Fruit fly (Drosophila melanogaster) whole organism, wandering third instar larva: ENCODE results near the gene Calr.

Source experiments
- Abd-B ChIP-seq: fragments of >200 bp; optimal IDR thresholded peaks from 2 replicates; lab custom pipeline; 2017; ENCODE audit warnings: missing biosample characterization, missing genetic modification characterization
- CG32264 ChIP-seq: fragments of 200-800 bp; sonication (Bioruptor generic); optimal IDR thresholded peaks from 2 replicates; lab custom pipeline; 2016; ENCODE audit warnings: missing biosample characterization, missing genetic modification characterization
- CG9705 ChIP-seq: fragments of 200-800 bp; sonication (Bioruptor generic); optimal IDR thresholded peaks from 2 replicates; lab custom pipeline; 2018; ENCODE audit warnings: missing biosample characterization, mild to moderate bottlenecking, missing genetic modification characterization
- CrebA ChIP-seq: fragments of 200-800 bp; sonication (Bioruptor generic); optimal IDR thresholded peaks from 2 replicates; lab custom pipeline; 2016; ENCODE audit warnings: missing biosample characterization, mild to moderate bottlenecking, missing genetic modification characterization, borderline replicate concordance
- Dfd ChIP-seq: fragments of >200 bp; optimal IDR thresholded peaks from 2 replicates; lab custom pipeline; 2017; ENCODE audit warnings: missing biosample characterization, missing genetic modification characterization
- Dif ChIP-seq: fragments of 200-275, 200-300 bp; sonication (Bioruptor generic); optimal IDR thresholded peaks from 2 replicates; lab custom pipeline; 2018; ENCODE audit warnings: missing biosample characterization, missing genetic modification characterization; ENCODE audit not compliant: partially characterized antibody
- GATAd ChIP-seq: sonication (Bioruptor generic); optimal IDR thresholded peaks from 2 replicates; lab custom pipeline; 2016; ENCODE audit warnings: missing biosample characterization, missing genetic modification characterization
- Hnf4 ChIP-seq: fragments of 200-800 bp; sonication (Bioruptor generic); optimal IDR thresholded peaks from 2 replicates; lab custom pipeline; 2016; ENCODE audit warnings: missing biosample characterization, mild to moderate bottlenecking, missing genetic modification characterization
- Hr78 ChIP-seq: fragments of >200 bp; optimal IDR thresholded peaks from 2 replicates; lab custom pipeline; 2017; ENCODE audit warnings: missing biosample characterization, missing genetic modification characterization
- Hr83 ChIP-seq: fragments of 200-300 bp; sonication (Bioruptor generic); optimal IDR thresholded peaks from 2 replicates; lab custom pipeline; 2016; ENCODE audit warnings: missing biosample characterization, mild to moderate bottlenecking, missing genetic modification characterization, moderate library complexity; ENCODE audit not compliant: poor library complexity, severe bottlenecking
- Jra ChIP-seq: sonication (Bioruptor generic); optimal IDR thresholded peaks from 2 replicates; lab custom pipeline; 2016; ENCODE audit warnings: missing biosample characterization, missing genetic modification characterization
- Mio ChIP-seq: sonication (Bioruptor generic); optimal IDR thresholded peaks from 2 replicates; lab custom pipeline; 2016; ENCODE audit warnings: missing biosample characterization, missing genetic modification characterization
- Myc ChIP-seq: fragments of >200 bp; optimal IDR thresholded peaks from 2 replicates; lab custom pipeline; 2017
- N ChIP-seq: fragments of >200 bp; optimal IDR thresholded peaks from 2 replicates; lab custom pipeline; 2018; ENCODE audit warnings: missing biosample characterization, missing external identifiers, missing genetic modification characterization
- OdsH ChIP-seq: fragments of 200-800 bp; sonication (Bioruptor generic); optimal IDR thresholded peaks from 2 replicates; lab custom pipeline; 2016; ENCODE audit warnings: missing biosample characterization, mild to moderate bottlenecking, missing genetic modification characterization
- Rel ChIP-seq, 2 experiments: fragments of 200-800 bp; sonication (Bioruptor generic) in 1 of 2; optimal IDR thresholded peaks; 2 replicates in 1 of 2; 3 replicates in 1 of 2; lab custom pipeline; 2016 to 2019; ENCODE audit warnings: mild to moderate bottlenecking in 2 of 2, missing biosample characterization in 2 of 2, missing genetic modification characterization in 2 of 2, moderate library complexity in 1 of 2
- Sp1 ChIP-seq: fragments of 200-800 bp; sonication (Bioruptor generic); optimal IDR thresholded peaks from 3 replicates; lab custom pipeline; 2019; ENCODE audit warnings: missing biosample characterization, mild to moderate bottlenecking, missing genetic modification characterization, moderate library complexity
- Vsx2 ChIP-seq: fragments of 200-300, 225-300 bp; sonication (Bioruptor generic); optimal IDR thresholded peaks from 2 replicates; lab custom pipeline; 2018; ENCODE audit warnings: missing biosample characterization, missing genetic modification characterization; ENCODE audit not compliant: partially characterized antibody
- br ChIP-seq: fragments of 200-800 bp; sonication (Bioruptor generic); optimal IDR thresholded peaks from 2 replicates; lab custom pipeline; 2016; ENCODE audit warnings: missing biosample characterization, missing genetic modification characterization
- brk ChIP-seq: fragments of 200-800 bp; sonication (Bioruptor generic); optimal IDR thresholded peaks from 2 replicates; lab custom pipeline; 2016; ENCODE audit warnings: missing biosample characterization, mild to moderate bottlenecking, missing genetic modification characterization
- dmrt93B ChIP-seq: fragments of 200-800 bp; sonication (Bioruptor generic); optimal IDR thresholded peaks from 2 replicates; lab custom pipeline; 2018; ENCODE audit warnings: missing biosample characterization, mild to moderate bottlenecking, missing genetic modification characterization
- dsf ChIP-seq: sonication (Bioruptor generic); optimal IDR thresholded peaks from 2 replicates; lab custom pipeline; 2016; ENCODE audit warnings: missing biosample characterization, missing genetic modification characterization, borderline replicate concordance
- ey ChIP-seq: fragments of 200-800 bp; sonication (Bioruptor generic); optimal IDR thresholded peaks from 2 replicates; lab custom pipeline; 2016; ENCODE audit warnings: missing biosample characterization, missing genetic modification characterization
- foxo ChIP-seq, 2 experiments: fragments of 200-800 bp; sonication (Bioruptor generic); optimal IDR thresholded peaks; 2 replicates in 1 of 2; 3 replicates in 1 of 2; lab custom pipeline; 2016 to 2017; ENCODE audit warnings: missing biosample characterization in 2 of 2, missing genetic modification characterization in 2 of 2
- fru ChIP-seq: fragments of 200-800 bp; sonication (Bioruptor generic); optimal IDR thresholded peaks from 3 replicates; lab custom pipeline; 2016; ENCODE audit warnings: missing biosample characterization, mild to moderate bottlenecking, missing genetic modification characterization
- h ChIP-seq: fragments of 200-800 bp; sonication (Bioruptor generic); optimal IDR thresholded peaks from 3 replicates; lab custom pipeline; 2016; ENCODE audit warnings: missing biosample characterization, mild to moderate bottlenecking, missing genetic modification characterization
- jim ChIP-seq: fragments of 175-275, 200-325 bp; sonication (Bioruptor generic); optimal IDR thresholded peaks from 2 replicates; lab custom pipeline; 2016; ENCODE audit warnings: missing biosample characterization, mild to moderate bottlenecking, missing genetic modification characterization
- lola ChIP-seq: fragments of >200 bp; optimal IDR thresholded peaks from 2 replicates; lab custom pipeline; 2017; ENCODE audit warnings: missing biosample characterization, missing genetic modification characterization
- psq ChIP-seq: fragments of 200-800 bp; sonication (Bioruptor generic); optimal IDR thresholded peaks from 3 replicates; lab custom pipeline; 2017; ENCODE audit warnings: missing biosample characterization, mild to moderate bottlenecking, missing genetic modification characterization, moderate library complexity
- rgr ChIP-seq: fragments of 200-800 bp; sonication (Bioruptor generic); optimal IDR thresholded peaks from 3 replicates; lab custom pipeline; 2016; ENCODE audit warnings: missing biosample characterization, mild to moderate bottlenecking, missing genetic modification characterization
- sage ChIP-seq: fragments of 200-800 bp; sonication (Bioruptor generic); optimal IDR thresholded peaks from 2 replicates; lab custom pipeline; 2016; ENCODE audit warnings: missing biosample characterization, mild to moderate bottlenecking, missing genetic modification characterization
- sv ChIP-seq: fragments of 200-800 bp; sonication (Bioruptor generic); optimal IDR thresholded peaks from 3 replicates; lab custom pipeline; 2016; ENCODE audit warnings: missing biosample characterization, missing genetic modification characterization
- tai ChIP-seq: sonication (Bioruptor generic); optimal IDR thresholded peaks from 2 replicates; lab custom pipeline; 2016; ENCODE audit warnings: missing biosample characterization, missing genetic modification characterization
- usp ChIP-seq: fragments of >200 bp; optimal IDR thresholded peaks from 2 replicates; lab custom pipeline; 2017; ENCODE audit warnings: missing biosample characterization, missing genetic modification characterization
- woc ChIP-seq: sonication (Bioruptor generic); optimal IDR thresholded peaks from 2 replicates; lab custom pipeline; 2016; ENCODE audit warnings: missing biosample characterization, mild to moderate bottlenecking, missing genetic modification characterization

Calr gene

dm6 chr3R:9674968-9675573, 44.4 kb upstream of the Calr start, which contains the start of gene Nepl12:
Gene Nepl12 (plus strand): TSS chr3R:9675523.
- TF ChIP-seq Mio (GFP tag; lab: Kevin White, UChicago) (peak; percentile 60), foxo (GFP tag; optimal IDR thresholded peaks at IDR 0.05; lab: Kevin White, UChicago) (peak in 1 of 2 experiments; percentile 36), Abd-B (no peak), jim (peak; percentile 9), Hr78 (GFP tag; lab: Kevin White, UChicago) (no peak), psq (no peak), br (GFP tag; lab: Kevin White, UChicago) (no peak), Dfd (GFP tag; lab: Kevin White, UChicago) (no peak), h (GFP tag; lab: Kevin White, UChicago) (no peak), Hr83 (GFP tag; lab: Kevin White, UChicago) (peak; percentile 33), CG32264 (GFP tag; lab: Kevin White, UChicago) (peak; percentile 31), GATAd (GFP tag; lab: Kevin White, UChicago) (peak; percentile 38), Dif (GFP tag; lab: Kevin White, UChicago) (no peak), OdsH (GFP tag; lab: Kevin White, UChicago) (peak; percentile 19), ey (peak; percentile 61), Sp1 (GFP tag; lab: Kevin White, UChicago) (no peak)

dm6 chr3R:9674196-9674693, 43.6 kb upstream of the Calr start, which contains the start of gene Dhc1:
Gene Dhc1 (minus strand): TSS chr3R:9674643.
- no peak for TF ChIP-seq Myc (lab: Kevin White, UChicago)

DNA sequence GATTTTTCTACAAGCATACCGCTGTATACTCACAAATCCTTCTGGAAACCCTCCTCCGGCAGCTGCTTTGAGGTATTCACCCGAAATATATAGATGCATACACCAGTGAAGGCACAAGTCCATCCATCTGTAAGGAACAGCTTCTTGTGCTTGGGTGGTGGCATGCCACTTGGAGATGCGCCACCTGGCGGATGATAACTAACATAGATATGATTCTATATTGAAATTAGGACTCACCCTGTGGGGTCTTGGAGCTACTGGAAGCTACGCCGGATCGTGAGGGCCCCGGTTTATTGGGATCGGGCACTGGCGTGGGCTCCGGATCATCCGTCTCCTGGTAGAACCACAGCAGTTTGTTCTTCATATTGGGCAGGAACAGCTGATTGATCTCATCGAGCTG, 42.6 kb upstream of the Calr start:
- TF ChIP-seq Myc (lab: Kevin White, UChicago), result no peak
- no peak for TF ChIP-seq psq
- no peak for TF ChIP-seq Vsx2 (GFP tag; lab: Kevin White, UChicago)
- no peak for TF ChIP-seq foxo (GFP tag; optimal IDR thresholded peaks at IDR 0.05; lab: Kevin White, UChicago)
- no peak for TF ChIP-seq Dfd (GFP tag; lab: Kevin White, UChicago)
- TF ChIP-seq h (GFP tag; lab: Kevin White, UChicago), result no peak
- no peak for TF ChIP-seq jim
- no peak for TF ChIP-seq br (GFP tag; lab: Kevin White, UChicago)
- TF ChIP-seq brk (GFP tag; lab: Kevin White, UChicago), result no peak
- TF ChIP-seq lola (GFP tag; lab: Kevin White, UChicago), result no peak
- TF ChIP-seq Rel (GFP tag; optimal IDR thresholded peaks at IDR 0.05; lab: Kevin White, UChicago), result no peak
- no peak for TF ChIP-seq Rel (tag; optimal IDR thresholded peaks at IDR 0.05; lab: Kevin White, UChicago)
- TF ChIP-seq rgr (GFP tag; lab: Kevin White, UChicago), result no peak

DNA sequence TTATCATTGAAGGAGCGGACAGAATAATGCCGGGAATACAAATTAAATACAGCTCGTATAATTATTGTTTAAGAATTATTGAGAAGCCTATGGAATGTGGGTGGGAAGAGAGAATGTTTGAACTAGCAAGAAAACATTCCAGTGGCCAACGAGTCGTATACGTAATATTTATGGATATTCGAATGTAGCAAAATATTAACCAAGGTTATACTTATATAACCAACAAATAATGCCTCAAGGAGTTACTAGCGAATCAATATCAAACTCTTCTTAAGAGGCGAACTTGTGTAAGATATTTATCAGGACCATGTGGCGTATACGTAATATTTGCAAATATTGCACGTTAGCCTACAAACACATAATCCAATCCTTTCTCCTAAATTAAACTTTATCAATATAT, 34.8 kb upstream of the Calr start:
- TF ChIP-seq Hnf4 (no peak), ey (no peak), fru (GFP tag; lab: Kevin White, UChicago) (no peak), usp (no peak), brk (GFP tag; lab: Kevin White, UChicago) (no peak), h (GFP tag; lab: Kevin White, UChicago) (no peak), woc (GFP tag; lab: Kevin White, UChicago) (no peak), Jra (GFP tag; lab: Kevin White, UChicago) (no peak), sv (no peak), lola (GFP tag; lab: Kevin White, UChicago) (no peak), sage (GFP tag; lab: Kevin White, UChicago) (no peak), Abd-B (no peak), Myc (lab: Kevin White, UChicago) (no peak)

DNA sequence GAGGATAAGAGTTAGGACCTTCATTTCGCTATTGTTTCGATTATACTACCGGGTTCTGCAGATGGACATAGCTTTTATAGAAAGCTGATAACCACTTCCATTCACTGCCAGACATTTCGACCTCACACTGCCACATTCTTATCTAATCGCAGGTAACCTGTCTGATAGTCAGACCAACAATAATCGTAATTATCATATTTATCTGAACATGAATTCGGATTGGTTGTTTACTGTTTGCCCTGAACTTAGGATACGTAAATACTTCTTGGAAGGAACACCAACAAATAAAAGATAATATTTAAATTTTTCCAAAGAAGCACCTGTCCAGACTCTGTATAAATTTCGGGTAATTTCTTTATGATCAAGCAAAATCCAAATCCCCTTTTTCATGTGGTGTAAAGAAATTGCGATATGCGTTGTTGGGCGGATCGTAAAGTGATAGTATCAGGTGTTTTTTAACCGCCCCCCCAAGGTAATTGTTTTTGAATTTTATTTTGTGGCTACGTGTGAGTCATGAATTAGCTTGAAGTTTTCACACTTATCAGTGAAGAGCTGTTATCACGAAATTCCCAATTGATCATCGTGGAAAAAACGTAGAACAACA, 15.6 kb upstream of the Calr start, which contains the start of gene Fst:
Gene Fst, minus strand, starts transcription at position 51 of the 604 bp plus-strand sequence.
- no peak for TF ChIP-seq Dif (GFP tag; lab: Kevin White, UChicago)
- no peak for TF ChIP-seq dmrt93B (GFP tag; lab: Kevin White, UChicago)
- TF ChIP-seq lola (GFP tag; lab: Kevin White, UChicago), result no peak
- no peak for TF ChIP-seq Hr78 (GFP tag; lab: Kevin White, UChicago)
- TF ChIP-seq Mio (GFP tag; lab: Kevin White, UChicago), result no peak
- no peak for TF ChIP-seq CrebA
- no peak for TF ChIP-seq CG9705 (GFP tag; lab: Kevin White, UChicago)
- no peak for TF ChIP-seq sage (GFP tag; lab: Kevin White, UChicago)
- peak in 1 of 2 experiments; percentile 13 for TF ChIP-seq foxo (GFP tag; optimal IDR thresholded peaks at IDR 0.05; lab: Kevin White, UChicago)
- no peak for TF ChIP-seq dsf (GFP tag; lab: Kevin White, UChicago)
- no peak for TF ChIP-seq Rel (GFP tag; optimal IDR thresholded peaks at IDR 0.05; lab: Kevin White, UChicago)
- peak; percentile 5 for TF ChIP-seq Rel (tag; optimal IDR thresholded peaks at IDR 0.05; lab: Kevin White, UChicago)
- TF ChIP-seq psq, result no peak
- TF ChIP-seq tai (GFP tag; lab: Kevin White, UChicago), result no peak
- TF ChIP-seq jim, result no peak
- TF ChIP-seq Dfd (GFP tag; lab: Kevin White, UChicago), result no peak
- TF ChIP-seq h (GFP tag; lab: Kevin White, UChicago), result peak; percentile 14
- TF ChIP-seq Hr83 (GFP tag; lab: Kevin White, UChicago), result no peak
- no peak for TF ChIP-seq br (GFP tag; lab: Kevin White, UChicago)
- no peak for TF ChIP-seq N
- peak; percentile 19 for TF ChIP-seq fru (GFP tag; lab: Kevin White, UChicago)
- no peak for TF ChIP-seq brk (GFP tag; lab: Kevin White, UChicago)
- no peak for TF ChIP-seq CG32264 (GFP tag; lab: Kevin White, UChicago)
- TF ChIP-seq Sp1 (GFP tag; lab: Kevin White, UChicago), result no peak
- TF ChIP-seq usp, result no peak
- no peak for TF ChIP-seq GATAd (GFP tag; lab: Kevin White, UChicago)
- TF ChIP-seq, all 38 proteins: peak for 4
